Fruit fly (Drosophila melanogaster): ENCODE results near the gene PolA2.

The PolA2 gene

dm6 chr3R:27246264-27246663 is 7.3 kb downstream of the PolA2 start (continued):
- TF ChIP-seq CG6683 (GFP tag; optimal IDR thresholded peaks at IDR 0.05) (peak; percentile 7), yki (optimal IDR thresholded peaks at IDR 0.05) (no peak), Doc2 (GFP tag; IDR thresholded peaks at IDR 0.05) (no peak), ap (GFP tag; IDR thresholded peaks at IDR 0.05) (0 out of 2 replicates have a peak, but pooled peaks have one; percentile 49), CG11723 (GFP tag; optimal IDR thresholded peaks at IDR 0.05) (peak; percentile 26), dmrt99B (tag; optimal IDR thresholded peaks at IDR 0.05) (peak; percentile 92), Nf-YC (tag; optimal IDR thresholded peaks at IDR 0.05) (peak; percentile 81), CG33213 (GFP tag; optimal IDR thresholded peaks at IDR 0.05) (no peak), CG2202 (tag; optimal IDR thresholded peaks at IDR 0.05) (peak; percentile 72), crp (GFP tag; optimal IDR thresholded peaks at IDR 0.05) (no peak), Hr78 (GFP tag; optimal IDR thresholded peaks at IDR 0.05) (peak in 1 of 2 experiments; percentile 81), Fer2 (tag; optimal IDR thresholded peaks at IDR 0.05) (peak; percentile 21), tll (GFP tag; optimal IDR thresholded peaks at IDR 0.05) (no peak), Hmx (GFP tag; optimal IDR thresholded peaks at IDR 0.05) (no peak), CG9727 (GFP tag; optimal IDR thresholded peaks at IDR 0.05) (peak; percentile 87), h (optimal IDR thresholded peaks at IDR 0.05) (no peak), CG14860 (GFP tag; IDR thresholded peaks at IDR 0.05; ENCODE audit: partially characterized antibody) (no peak), Dfd (GFP tag; optimal IDR thresholded peaks at IDR 0.05) (no peak), chm (GFP tag; IDR thresholded peaks at IDR 0.05) (no peak), Bteb2 (GFP tag; optimal IDR thresholded peaks at IDR 0.05) (no peak), ash1 (GFP tag; optimal IDR thresholded peaks at IDR 0.05) (no peak), CG15696 (tag; optimal IDR thresholded peaks at IDR 0.05) (peak; percentile 77), rib (GFP tag; IDR thresholded peaks at IDR 0.05) (no peak), C15 (GFP tag; IDR thresholded peaks at IDR 0.05) (no peak), CG4328 (GFP tag; optimal IDR thresholded peaks at IDR 0.05) (peak; percentile 72), NC2α (GFP tag; optimal IDR thresholded peaks at IDR 0.05) (no peak), Taf1 (GFP tag; IDR thresholded peaks at IDR 0.05) (no peak), wor (GFP tag; IDR thresholded peaks at IDR 0.05) (peak; percentile 27; the same call in 1 of the 2 replicates), H2.0 (GFP tag; IDR thresholded peaks at IDR 0.05) (peak; percentile 58), CG6765 (GFP tag; optimal IDR thresholded peaks at IDR 0.05) (peak; percentile 55), dan (GFP tag; IDR thresholded peaks at IDR 0.05) (no peak), en (GFP tag; optimal IDR thresholded peaks at IDR 0.05) (no peak), CG6254 (GFP tag; optimal IDR thresholded peaks at IDR 0.05) (peak; percentile 65), PHDP (tag; optimal IDR thresholded peaks at IDR 0.05) (peak; percentile 92), CG16815 (GFP tag; optimal IDR thresholded peaks at IDR 0.05) (peak; percentile 62), NfI (GFP tag; optimal IDR thresholded peaks at IDR 0.05) (peak; percentile 52), CG3995 (GFP tag; optimal IDR thresholded peaks at IDR 0.05) (no peak), tna (GFP tag; IDR thresholded peaks at IDR 0.05; ENCODE audit: partially characterized antibody) (no peak), Tbp (GFP tag; optimal IDR thresholded peaks at IDR 0.05) (no peak), stc (GFP tag; IDR thresholded peaks at IDR 0.05) (peak; percentile 80), CG31441 (GFP tag; IDR thresholded peaks at IDR 0.05) (peak; percentile 96), ssp (GFP tag; IDR thresholded peaks at IDR 0.05) (no peak), CG17829 (tag; optimal IDR thresholded peaks at IDR 0.05) (peak; percentile 93), mam (GFP tag; optimal IDR thresholded peaks at IDR 0.05) (no peak), Atf6 (GFP tag; IDR thresholded peaks at IDR 0.05) (peak; percentile 14; the same call in 1 of the 2 replicates), Lpt (GFP tag; optimal IDR thresholded peaks at IDR 0.05) (no peak), Nf-YA (GFP tag; IDR thresholded peaks at IDR 0.05) (no peak), Bdp1 (GFP tag; optimal IDR thresholded peaks at IDR 0.05) (no peak), Fer1 (GFP tag; optimal IDR thresholded peaks at IDR 0.05) (peak; percentile 81), CG18262 (tag; optimal IDR thresholded peaks at IDR 0.05) (peak; percentile 95), CG11695 (GFP tag; IDR thresholded peaks at IDR 0.05) (peak; percentile 89; the same call in 2 of the 3 replicates), nerfin-2 (GFP tag; IDR thresholded peaks at IDR 0.05; ENCODE audit: partially characterized antibody) (no peak)

Measured in whole organism, embryonic.